Worm (Caenorhabditis elegans) whole organism, midembryonic: ENCODE results near the gene asg-2.

Source experiments
- T22C8.4 ChIP-seq: fragments of 200-800 bp; sonication (Bioruptor generic); IDR thresholded peaks from 2 replicates; pipeline ENCODE4 v1.3.6; 2022; ENCODE audit warnings: missing genetic modification characterization, missing compliant biosample characterization
- ztf-29 ChIP-seq: fragments of 200-800 bp; sonication (Bioruptor generic); IDR thresholded peaks from 2 replicates; pipeline ENCODE4 v1.3.6; 2022; ENCODE audit warnings: missing genetic modification reagents, missing genetic modification characterization, missing compliant biosample characterization

DNA sequence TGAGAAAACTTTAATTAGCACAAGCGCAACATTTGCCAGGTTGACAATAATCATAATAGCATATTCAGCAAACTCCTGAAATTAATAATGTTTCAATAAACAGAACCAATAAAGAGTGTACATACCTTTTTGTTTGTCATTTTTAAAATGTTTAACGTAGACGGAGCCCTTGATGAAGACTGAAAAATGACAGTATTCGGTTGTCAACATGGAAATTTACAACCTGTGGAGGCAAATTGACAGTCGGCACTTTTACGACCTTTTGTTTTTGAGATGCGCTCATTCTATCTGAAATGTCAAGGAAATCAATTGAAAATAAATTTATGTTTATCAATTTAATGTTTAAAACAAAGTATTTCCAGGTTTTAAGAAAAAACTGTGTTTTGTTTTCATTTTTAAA, 43.4 kb downstream of the asg-2 start:
- TF ChIP-seq T22C8.4 (GFP tag; lab: Robert Waterston, UW) (no peak), ztf-29 (GFP tag; lab: Robert Waterston, UW) (no peak)
